Worm (Caenorhabditis elegans) whole organism, L4 larva: ENCODE data around the gene srx-58.

Experiments
- D1046.2 ChIP-seq: fragments of 200-800 bp; sonication (Bioruptor generic); IDR thresholded peaks from 2 replicates; pipeline ENCODE4 v1.3.6; 2022; ENCODE audit warnings: missing genetic modification characterization, missing compliant biosample characterization
- F37D6.2 ChIP-seq: sonication (generic microtip); optimal IDR thresholded peaks from 2 replicates; lab custom pipeline; 2016; ENCODE audit warnings: mild to moderate bottlenecking, missing genetic modification characterization, missing compliant biosample characterization
- F49E8.2 ChIP-seq: sonication (generic microtip); optimal IDR thresholded peaks from 2 replicates; lab custom pipeline; 2016; ENCODE audit warnings: missing compliant biosample characterization, mild to moderate bottlenecking, missing genetic modification characterization, borderline replicate concordance
- R02D3.7 ChIP-seq: fragments of 150-350 bp; sonication (generic microtip); optimal IDR thresholded peaks from 3 replicates; lab custom pipeline; 2014; ENCODE audit warnings: missing biosample characterization, missing genetic modification characterization
- T26A8.4 ChIP-seq: fragments of 200-800 bp; sonication (Bioruptor generic); IDR thresholded peaks from 2 replicates; pipeline ENCODE4 v1.3.6; 2022; ENCODE audit warnings: missing genetic modification characterization, missing compliant biosample characterization
- Y75B8A.6 ChIP-seq: fragments of 200-800 bp; sonication (Bioruptor generic); IDR thresholded peaks from 2 replicates; pipeline ENCODE4 v1.3.6; 2022; ENCODE audit warnings: missing genetic modification reagents, missing genetic modification characterization, missing compliant biosample characterization
- ZK337.2 ChIP-seq: fragments of 200-800 bp; sonication (Bioruptor generic); IDR thresholded peaks from 2 replicates; pipeline ENCODE4 v1.3.6; 2022; ENCODE audit warnings: missing genetic modification reagents, missing genetic modification characterization, missing compliant biosample characterization
- ceh-44 ChIP-seq: fragments of 200-800 bp; sonication (Bioruptor generic); IDR thresholded peaks from 2 replicates; pipeline ENCODE4 v1.3.6; 2022; ENCODE audit warnings: missing genetic modification reagents, missing genetic modification characterization, missing compliant biosample characterization
- daf-16 ChIP-seq, 3 experiments: sonication (generic microtip); optimal IDR thresholded peaks; 2 replicates each; lab custom pipeline; 2016 to 2017; ENCODE audit warnings: missing genetic modification characterization in 3 of 3, missing genetic modification reagents in 3 of 3, mild to moderate bottlenecking in 2 of 3, missing compliant biosample characterization in 2 of 3, missing biosample characterization in 1 of 3, moderate library complexity in 1 of 3
- daf-8 ChIP-seq: fragments of 200-800 bp; sonication (Bioruptor generic); IDR thresholded peaks from 2 replicates; pipeline ENCODE4 v1.3.6; 2022; ENCODE audit warnings: missing genetic modification characterization, missing compliant biosample characterization
- dmd-9 ChIP-seq: fragments of 200-800 bp; sonication (Bioruptor generic); IDR thresholded peaks from 2 replicates; pipeline ENCODE4 v1.3.6; 2022; ENCODE audit warnings: missing genetic modification reagents, missing genetic modification characterization, missing compliant biosample characterization
- dpl-1 ChIP-seq: fragments of 150-350 bp; optimal IDR thresholded peaks from 2 replicates; lab custom pipeline; 2014; ENCODE audit warnings: missing biosample characterization, missing genetic modification reagents, missing genetic modification characterization
- dve-1 ChIP-seq: sonication (generic microtip); optimal IDR thresholded peaks from 2 replicates; lab custom pipeline; 2017; ENCODE audit warnings: antibody characterized with exemption, mild to moderate bottlenecking, missing genetic modification characterization, missing compliant biosample characterization; ENCODE audit not compliant: insufficient read depth
- egl-43 ChIP-seq: fragments of 200-800 bp; sonication (Bioruptor generic); IDR thresholded peaks from 2 replicates; pipeline ENCODE4 v1.3.6; 2022; ENCODE audit warnings: missing genetic modification reagents, missing genetic modification characterization, missing compliant biosample characterization
- fkh-10 ChIP-seq: fragments of 150-350 bp; optimal IDR thresholded peaks from 2 replicates; lab custom pipeline; 2014; ENCODE audit warnings: missing biosample characterization, missing genetic modification reagents, missing genetic modification characterization
- fos-1 ChIP-seq: fragments of 150-350 bp; optimal IDR thresholded peaks from 2 replicates; lab custom pipeline; 2014; ENCODE audit warnings: missing biosample characterization, missing genetic modification characterization
- hif-1 ChIP-seq, 2 experiments: sonication (generic microtip); optimal IDR thresholded peaks; 2 replicates each; lab custom pipeline; 2016 to 2017; ENCODE audit warnings: missing compliant biosample characterization in 2 of 2, missing genetic modification characterization in 2 of 2, missing genetic modification reagents in 2 of 2, missing genotype in 2 of 2, mild to moderate bottlenecking in 1 of 2
- hmg-1.1 ChIP-seq: fragments of 200-800 bp; sonication (Bioruptor generic); IDR thresholded peaks from 2 replicates; pipeline ENCODE4 v1.3.6; 2022; ENCODE audit warnings: missing genetic modification reagents, missing genetic modification characterization, missing compliant biosample characterization
- lin-13 ChIP-seq: fragments of 150-350 bp; optimal IDR thresholded peaks from 2 replicates; lab custom pipeline; 2014; ENCODE audit warnings: missing biosample characterization, missing genetic modification reagents, missing genetic modification characterization
- lin-38 ChIP-seq: fragments of 200-800 bp; sonication (Bioruptor generic); IDR thresholded peaks from 2 replicates; pipeline ENCODE4 v1.3.6; 2022; ENCODE audit warnings: missing genetic modification reagents, missing genetic modification characterization, missing compliant biosample characterization
- lsy-2 ChIP-seq, 2 experiments: fragments of 150-350 bp in 1 of 2; sonication (generic microtip) in 1 of 2; optimal IDR thresholded peaks; 2 replicates each; lab custom pipeline; 2014 to 2017; ENCODE audit warnings: missing biosample characterization in 2 of 2, missing genetic modification characterization in 2 of 2
- madf-9 ChIP-seq: fragments of 200-800 bp; sonication (Bioruptor generic); conservative IDR thresholded peaks from 2 replicates; pipeline ENCODE4 v1.3.6; 2022; ENCODE audit warnings: missing genetic modification reagents, missing genetic modification characterization, missing compliant biosample characterization
- mdt-29 ChIP-seq: fragments of 200-800 bp; sonication (Bioruptor generic); IDR thresholded peaks from 2 replicates; pipeline ENCODE4 v1.3.6; 2022; ENCODE audit warnings: missing genetic modification reagents, missing genetic modification characterization, missing compliant biosample characterization
- mep-1 ChIP-seq: fragments of 150-350 bp; sonication (generic microtip); optimal IDR thresholded peaks from 3 replicates; lab custom pipeline; 2014; ENCODE audit warnings: missing biosample characterization, missing genetic modification characterization
- mes-2 ChIP-seq: sonication (generic microtip); optimal IDR thresholded peaks from 2 replicates; lab custom pipeline; 2016; ENCODE audit warnings: missing genotype, mild to moderate bottlenecking, missing genetic modification characterization, missing compliant biosample characterization; ENCODE audit not compliant: poor library complexity, severe bottlenecking
- nhr-28 ChIP-seq: fragments of 150-350 bp; optimal IDR thresholded peaks from 2 replicates; lab custom pipeline; 2014; ENCODE audit warnings: missing biosample characterization, missing genetic modification characterization
- nhr-41 ChIP-seq: fragments of 200-800 bp; sonication (Bioruptor generic); IDR thresholded peaks from 2 replicates; pipeline ENCODE4 v1.3.6; 2022; ENCODE audit warnings: missing genetic modification reagents, missing genetic modification characterization, missing compliant biosample characterization
- nhr-42 ChIP-seq: fragments of 200-800 bp; sonication (Bioruptor generic); IDR thresholded peaks from 2 replicates; pipeline ENCODE4 v1.3.6; 2022; ENCODE audit warnings: missing genetic modification characterization, missing compliant biosample characterization
- nhr-6 ChIP-seq: fragments of 150-350 bp; optimal IDR thresholded peaks from 2 replicates; lab custom pipeline; 2014; ENCODE audit warnings: missing biosample characterization, missing genetic modification characterization
- nhr-77 ChIP-seq: fragments of 150-350 bp; optimal IDR thresholded peaks from 2 replicates; lab custom pipeline; 2014; ENCODE audit warnings: missing biosample characterization, missing genetic modification characterization
- php-3 ChIP-seq: fragments of 200-800 bp; sonication (Bioruptor generic); IDR thresholded peaks from 2 replicates; pipeline ENCODE4 v1.3.6; 2022; ENCODE audit warnings: missing genetic modification reagents, missing genetic modification characterization, missing compliant biosample characterization
- pqm-1 ChIP-seq: sonication (generic microtip); optimal IDR thresholded peaks from 2 replicates; lab custom pipeline; 2017; ENCODE audit warnings: missing biosample characterization, missing genetic modification characterization
- saeg-2 ChIP-seq: fragments of 200-800 bp; sonication (Bioruptor generic); IDR thresholded peaks from 2 replicates; pipeline ENCODE4 v1.3.6; 2022; ENCODE audit warnings: missing genetic modification reagents, missing genetic modification characterization, missing compliant biosample characterization
- sdz-12 ChIP-seq: fragments of 200-800 bp; sonication (Bioruptor generic); optimal IDR thresholded peaks from 2 replicates; lab custom pipeline; 2018; ENCODE audit warnings: mild to moderate bottlenecking, missing genetic modification characterization, missing compliant biosample characterization
- set-16 ChIP-seq: fragments of 200-800 bp; sonication (Bioruptor generic); IDR thresholded peaks from 2 replicates; pipeline ENCODE4 v1.3.6; 2022; ENCODE audit warnings: missing genetic modification reagents, missing genetic modification characterization, missing compliant biosample characterization
- snpc-1.2 ChIP-seq: fragments of 200-800 bp; sonication (Bioruptor generic); IDR thresholded peaks from 2 replicates; pipeline ENCODE4 v1.3.6; 2022; ENCODE audit warnings: missing genetic modification reagents, missing genetic modification characterization, missing compliant biosample characterization
- spr-1 ChIP-seq: sonication (generic microtip); optimal IDR thresholded peaks from 2 replicates; lab custom pipeline; 2016; ENCODE audit warnings: mild to moderate bottlenecking, missing genetic modification characterization, missing compliant biosample characterization
- tag-97 ChIP-seq: fragments of 200-800 bp; sonication (Bioruptor generic); IDR thresholded peaks from 2 replicates; pipeline ENCODE4 v1.3.6; 2022; ENCODE audit warnings: missing genetic modification characterization, missing compliant biosample characterization
- unc-130 ChIP-seq: sonication (generic microtip); optimal IDR thresholded peaks from 2 replicates; lab custom pipeline; 2016; ENCODE audit warnings: missing genetic modification reagents, missing genetic modification characterization, missing compliant biosample characterization
- unc-39 ChIP-seq: sonication (generic microtip); optimal IDR thresholded peaks from 2 replicates; lab custom pipeline; 2017; ENCODE audit warnings: missing biosample characterization, missing genetic modification characterization
- zip-11 ChIP-seq: fragments of 200-800 bp; sonication (Bioruptor generic); IDR thresholded peaks from 2 replicates; pipeline ENCODE4 v1.3.6; 2022; ENCODE audit warnings: missing genetic modification characterization, missing compliant biosample characterization

The srx-58 gene

DNA sequence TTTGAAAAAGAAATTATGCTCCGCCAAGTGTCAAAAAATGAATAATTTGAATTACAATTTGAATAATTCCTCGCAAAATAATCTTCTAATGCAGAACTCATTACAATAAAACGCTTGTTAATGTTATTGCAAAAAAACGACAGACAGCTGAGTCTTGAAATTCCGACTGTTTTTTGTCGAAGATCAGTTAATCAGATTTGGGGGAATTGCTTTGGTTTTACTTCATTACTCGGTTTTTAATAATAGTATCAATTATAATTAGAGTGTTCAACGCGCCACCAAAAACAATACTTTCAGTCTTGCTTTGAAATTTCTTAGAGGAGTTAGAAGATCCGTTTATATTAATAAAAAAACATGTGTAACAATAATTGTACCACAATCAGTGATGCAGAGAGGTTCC, 25.4 kb downstream of the srx-58 start, which contains the start of gene srh-122:
Gene srh-122 (minus strand): TSS at position 101 of the 400 bp plus-strand sequence.
- TF ChIP-seq fos-1 (tag; lab: Kevin White, UChicago) (no peak), daf-8 (GFP tag; lab: Robert Waterston, UW) (no peak), T26A8.4 (no peak), egl-43 (GFP tag; lab: Robert Waterston, UW) (no peak), dpl-1 (no peak), zip-11 (GFP tag; lab: Robert Waterston, UW) (no peak), R02D3.7 (tag; lab: Kevin White, UChicago) (no peak), mes-2 (tag; lab: Kevin White, UChicago) (no peak), saeg-2 (no peak), madf-9 (GFP tag; lab: Robert Waterston, UW) (no peak), snpc-1.2 (GFP tag; lab: Robert Waterston, UW) (no peak), mdt-29 (GFP tag; lab: Robert Waterston, UW) (no peak), pqm-1 (tag; lab: Kevin White, UChicago) (no peak), lsy-2 (tag; optimal IDR thresholded peaks at IDR 0.05; lab: Kevin White, UChicago) (no peak), F37D6.2 (tag; lab: Kevin White, UChicago) (no peak), dve-1 (tag; lab: Kevin White, UChicago) (no peak)

DNA sequence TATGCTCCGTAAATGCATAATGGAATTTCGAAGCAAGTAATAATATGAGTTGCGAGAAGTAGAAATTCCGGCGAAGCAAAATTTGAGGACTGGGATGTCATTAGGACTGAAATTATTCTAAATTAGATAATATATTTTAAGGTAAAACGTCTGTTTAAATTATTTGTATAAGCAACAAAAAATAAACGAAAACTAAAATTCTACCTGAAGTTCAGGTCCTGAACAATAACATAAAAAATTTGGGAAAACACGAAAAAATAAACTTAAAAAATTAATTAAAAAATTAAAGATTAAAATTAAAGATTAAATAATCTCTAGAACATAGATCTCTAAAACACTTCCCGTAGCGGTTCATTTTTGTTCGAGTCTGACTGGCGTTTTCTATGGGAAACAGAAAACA, 27.3 kb downstream of the srx-58 start, which contains the start of gene srh-251:
Gene srh-251 (minus strand): TSS at position 101 of the 400 bp plus-strand sequence.
- TF ChIP-seq spr-1 (tag; lab: Kevin White, UChicago) = no peak
- TF ChIP-seq egl-43 (GFP tag; lab: Robert Waterston, UW) = no peak
- TF ChIP-seq dmd-9 = no peak
- no peak for TF ChIP-seq snpc-1.2 (GFP tag; lab: Robert Waterston, UW)
- TF ChIP-seq hif-1 (tag; optimal IDR thresholded peaks at IDR 0.05; lab: Kevin White, UChicago) = no peak
- no peak for TF ChIP-seq hmg-1.1 (GFP tag; lab: Robert Waterston, UW)
- no peak for TF ChIP-seq php-3 (GFP tag; lab: Robert Waterston, UW)
- TF ChIP-seq unc-130 (GFP tag; lab: Kevin White, UChicago) = no peak
- no peak for TF ChIP-seq lin-13
- no peak for TF ChIP-seq lin-38 (GFP tag; lab: Robert Waterston, UW)
- no peak for TF ChIP-seq unc-39 (tag; lab: Kevin White, UChicago)
- TF ChIP-seq set-16 (GFP tag; lab: Robert Waterston, UW) = no peak
- no peak for TF ChIP-seq mep-1 (tag; lab: Kevin White, UChicago)
- no peak for TF ChIP-seq fkh-10 (GFP tag; lab: Kevin White, UChicago)
- TF ChIP-seq ceh-44 (GFP tag; lab: Robert Waterston, UW) = no peak

DNA sequence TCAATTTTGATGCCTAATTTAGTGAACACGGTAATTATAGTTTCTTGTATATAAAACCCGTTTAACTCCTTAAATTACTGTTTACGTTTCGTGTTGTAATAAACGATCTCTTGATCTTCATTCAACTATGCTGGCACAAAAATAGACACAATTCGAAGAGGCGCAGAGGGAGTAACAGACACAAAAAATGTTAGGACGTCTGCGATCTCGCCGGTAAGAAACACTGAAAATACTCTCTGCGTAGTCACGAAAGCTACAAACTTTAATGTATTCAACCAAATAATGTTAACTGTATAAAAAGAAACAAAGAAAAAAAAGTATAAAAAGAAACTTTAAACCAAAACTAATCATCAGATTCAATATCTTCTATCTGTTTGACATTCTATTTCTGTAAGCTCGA, 28.4 kb downstream of the srx-58 start, which contains the start of gene dhs-23:
Gene dhs-23 (plus strand): TSS at position 363 of the 400 bp plus-strand sequence.
- TF ChIP-seq nhr-77 (tag; lab: Kevin White, UChicago) (peak; percentile 81), daf-16 (GFP tag; optimal IDR thresholded peaks at IDR 0.05; lab: Kevin White, UChicago) (no peak), daf-16 (tag; optimal IDR thresholded peaks at IDR 0.05; lab: Kevin White, UChicago) (peak; percentile 69), madf-9 (GFP tag; lab: Robert Waterston, UW) (no peak), nhr-6 (tag; lab: Kevin White, UChicago) (no peak), dpl-1 (no peak), pqm-1 (tag; lab: Kevin White, UChicago) (peak; percentile 12), nhr-28 (tag; lab: Kevin White, UChicago) (peak; percentile 93)

DNA sequence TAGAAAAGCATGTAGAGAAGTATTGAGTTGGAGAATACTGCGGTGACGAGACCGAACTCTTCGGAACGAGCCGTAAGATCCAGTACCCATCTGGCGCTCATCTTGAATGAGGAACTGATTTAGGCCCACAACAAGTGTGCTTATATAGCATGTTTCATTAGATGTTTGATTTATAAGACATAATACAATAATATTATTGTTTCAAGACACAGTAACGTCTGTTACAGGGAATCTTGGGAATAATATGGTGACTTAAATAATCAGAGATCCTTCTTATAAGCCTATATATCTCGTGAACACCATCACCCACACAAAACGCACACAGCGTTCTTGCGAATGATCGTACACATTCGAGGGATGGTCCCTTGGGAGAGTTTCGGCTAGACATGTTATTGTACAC, 31.3 kb downstream of the srx-58 start, which contains the start of gene str-88:
Gene str-88 (minus strand): TSS at position 101 of the 400 bp plus-strand sequence.
- TF ChIP-seq sdz-12 (GFP tag; lab: Kevin White, UChicago) = no peak
- TF ChIP-seq tag-97 (GFP tag; lab: Robert Waterston, UW) = no peak
- TF ChIP-seq nhr-41 (GFP tag; lab: Robert Waterston, UW) = no peak
- TF ChIP-seq nhr-42 (GFP tag; lab: Robert Waterston, UW) = no peak
- no peak for TF ChIP-seq D1046.2 (GFP tag; lab: Robert Waterston, UW)
- TF ChIP-seq dpl-1 = no peak
- no peak for TF ChIP-seq F49E8.2 (tag; lab: Kevin White, UChicago)
- no peak for TF ChIP-seq fkh-10 (GFP tag; lab: Kevin White, UChicago)
- no peak for TF ChIP-seq mep-1 (tag; lab: Kevin White, UChicago)
- no peak for TF ChIP-seq ZK337.2 (GFP tag; lab: Robert Waterston, UW)
- TF ChIP-seq Y75B8A.6 (GFP tag; lab: Robert Waterston, UW) = no peak
- TF ChIP-seq set-16 (GFP tag; lab: Robert Waterston, UW) = no peak
